Fruit fly (Drosophila melanogaster): ENCODE results near the gene GCC185.

The GCC185 gene

DNA sequence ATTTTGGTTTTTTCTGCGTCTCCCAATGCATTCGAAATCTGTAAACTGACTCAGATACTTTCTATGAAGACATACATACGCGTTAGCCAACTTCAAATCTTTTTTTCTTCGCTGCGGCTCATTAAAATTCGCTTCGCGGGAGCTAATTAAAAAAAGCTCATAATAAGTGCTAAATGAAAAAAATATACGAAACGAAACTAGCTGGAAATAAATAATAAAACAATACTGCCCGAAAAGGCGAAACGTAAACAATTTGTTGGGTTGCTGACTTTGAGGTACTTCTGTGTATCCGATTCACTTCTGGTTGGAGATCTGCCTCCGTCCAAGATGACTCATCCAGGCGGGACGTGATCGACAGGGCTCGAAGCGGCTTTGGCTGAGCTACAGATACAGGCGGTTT, 20.6 kb upstream of the GCC185 start:
- no peak for TF ChIP-seq H2.0 (GFP tag; IDR thresholded peaks at IDR 0.05)
- TF ChIP-seq CG12219 (GFP tag; optimal IDR thresholded peaks at IDR 0.05) = no peak
- TF ChIP-seq chm (GFP tag; IDR thresholded peaks at IDR 0.05) = no peak
- TF ChIP-seq CG4328 (GFP tag; optimal IDR thresholded peaks at IDR 0.05) = no peak
- TF ChIP-seq Atf-2 (GFP tag; optimal IDR thresholded peaks at IDR 0.05) = no peak
- TF ChIP-seq chinmo (GFP tag; IDR thresholded peaks at IDR 0.05; ENCODE audit: partially characterized antibody) = 0 out of 4 replicates have a peak, but pooled peaks have one; percentile 53
- peak; percentile 29 for TF ChIP-seq oc (tag; optimal IDR thresholded peaks at IDR 0.05)

DNA sequence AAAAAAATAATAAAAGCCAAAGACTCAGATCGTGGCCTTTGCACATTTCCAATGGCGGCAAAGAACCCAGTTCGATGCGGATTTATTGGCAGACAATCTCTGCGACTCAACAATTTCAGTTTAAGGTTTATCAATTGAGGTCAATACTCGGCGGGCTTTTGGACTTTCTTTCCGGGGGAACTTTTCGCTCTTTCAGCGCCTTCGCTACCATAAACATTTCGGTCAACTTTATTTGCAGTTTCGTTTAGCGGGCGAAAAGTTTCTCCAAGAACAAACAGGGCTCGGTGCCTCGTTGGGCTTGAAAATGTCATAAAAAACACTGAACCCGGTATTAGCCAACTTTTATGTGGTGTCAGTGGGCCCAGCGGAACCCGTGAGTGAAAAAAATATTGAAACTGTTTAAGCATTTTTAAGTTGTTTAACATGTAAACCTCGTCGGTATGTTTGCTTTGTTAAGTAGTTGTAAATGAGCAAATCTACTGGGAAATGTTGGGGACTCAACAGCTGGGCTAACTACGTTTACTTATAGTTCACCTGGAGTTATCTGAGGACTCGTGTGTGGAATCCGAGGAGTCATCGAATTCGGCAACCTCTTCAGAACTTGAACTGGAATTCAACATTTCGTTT, 18.9 kb upstream of the GCC185 start:
- TF ChIP-seq Hsf (GFP tag; optimal IDR thresholded peaks at IDR 0.05) (no peak), ATbp (GFP tag; optimal IDR thresholded peaks at IDR 0.05) (peak; percentile 52), Med (GFP tag) (peak; percentile 45), lab (GFP tag; optimal IDR thresholded peaks at IDR 0.05) (peak; percentile 5), PHDP (tag; optimal IDR thresholded peaks at IDR 0.05) (peak; percentile 5), C15 (GFP tag; IDR thresholded peaks at IDR 0.05) (0 out of 3 replicates have a peak, but pooled peaks have one; percentile 30), CG12071 (GFP tag; optimal IDR thresholded peaks at IDR 0.05) (peak; percentile 10), Neu2 (GFP tag; optimal IDR thresholded peaks at IDR 0.05; ENCODE audit: borderline replicate concordance) (no peak), CG14667 (GFP tag; IDR thresholded peaks at IDR 0.05) (no peak), ems (GFP tag; optimal IDR thresholded peaks at IDR 0.05) (no peak), Rfx (GFP tag; IDR thresholded peaks at IDR 0.05) (0 out of 2 replicates have a peak, but pooled peaks have one; percentile 20)

dm6 chr3R:11992934-11993670, 17.5 kb upstream of the GCC185 start, which contains the start of gene mfas:
TSS of gene mfas (minus strand) at chr3R:11993315.
- TF ChIP-seq Adf1 (GFP tag; IDR thresholded peaks at IDR 0.05) (peak; percentile 89), CG11723 (GFP tag; optimal IDR thresholded peaks at IDR 0.05) (peak; percentile 7), chn (GFP tag; optimal IDR thresholded peaks at IDR 0.05) (no peak), Xrp1 (GFP tag; IDR thresholded peaks at IDR 0.05) (peak; percentile 16), CG17829 (tag; optimal IDR thresholded peaks at IDR 0.05) (peak; percentile 4), mirr (GFP tag; optimal IDR thresholded peaks at IDR 0.05) (peak; percentile 29), Elba2 (GFP tag; optimal IDR thresholded peaks at IDR 0.05) (no peak), rib (GFP tag; IDR thresholded peaks at IDR 0.05) (no peak), cwo (GFP tag; optimal IDR thresholded peaks at IDR 0.05) (no peak), HHEX (GFP tag; optimal IDR thresholded peaks at IDR 0.05) (peak; percentile 17), dmrt99B (tag; optimal IDR thresholded peaks at IDR 0.05) (peak; percentile 20), CG1647 (GFP tag; optimal IDR thresholded peaks at IDR 0.05) (peak; percentile 17), Sin3A (optimal IDR thresholded peaks at IDR 0.05) (no peak), Sox100B (GFP tag; optimal IDR thresholded peaks at IDR 0.05) (peak; percentile 18), pb (GFP tag; optimal IDR thresholded peaks at IDR 0.05) (peak; percentile 5), gem (tag; optimal IDR thresholded peaks at IDR 0.05) (peak; percentile 28), sna (GFP tag; IDR thresholded peaks at IDR 0.05; ENCODE audit: partially characterized antibody) (no peak), zen2 (GFP tag; IDR thresholded peaks at IDR 0.05; ENCODE audit: partially characterized antibody) (peak; percentile 6; the same call in 1 of the 3 replicates), hkb (optimal IDR thresholded peaks at IDR 0.05) (no peak), hkb (GFP tag; IDR thresholded peaks at IDR 0.05) (peak; percentile 47), CG13287 (GFP tag; IDR thresholded peaks at IDR 0.05; ENCODE audit: partially characterized antibody) (peak; percentile 25; the same call in 1 of the 2 replicates), vvl (GFP tag; IDR thresholded peaks at IDR 0.05) (peak; percentile 80), CG4707 (GFP tag; optimal IDR thresholded peaks at IDR 0.05) (peak; percentile 6), crp (GFP tag; optimal IDR thresholded peaks at IDR 0.05) (peak in 1 of 2 experiments; percentile 18), so (GFP tag; IDR thresholded peaks at IDR 0.05) (no peak), Side (GFP tag; optimal IDR thresholded peaks at IDR 0.05) (peak; percentile 19), CG5953 (GFP tag; IDR thresholded peaks at IDR 0.05) (no peak), HmgZ (tag; optimal IDR thresholded peaks at IDR 0.05) (peak; percentile 5)

All from whole organism, embryonic.